Worm (Caenorhabditis elegans): Measurements from ENCODE around the gene ampd-1.

Gene ampd-1

ce11 chrII:5166738-5167137, 36.4 kb upstream of the ampd-1 start, which contains the start of gene srb-3:
Gene srb-3, minus strand, starts transcription at chrII:5166838.
- TF ChIP-seq lin-54 (GFP tag; optimal IDR thresholded peaks at IDR 0.05): no peak
- no peak for TF ChIP-seq F49E8.2 (tag; optimal IDR thresholded peaks at IDR 0.05; ENCODE audit: insufficient read depth)
- TF ChIP-seq ztf-3 (GFP tag; optimal IDR thresholded peaks at IDR 0.05): no peak
- TF ChIP-seq xnd-1 (tag; optimal IDR thresholded peaks at IDR 0.05): no peak
- no peak for TF ChIP-seq let-526 (GFP tag; IDR thresholded peaks at IDR 0.05)
- TF ChIP-seq hrde-1 (tag; optimal IDR thresholded peaks at IDR 0.05; ENCODE audit: borderline replicate concordance): no peak
- TF ChIP-seq rcor-1 (GFP tag; IDR thresholded peaks at IDR 0.05): no peak
- no peak for TF ChIP-seq madf-6 (GFP tag; IDR thresholded peaks at IDR 0.05)
- TF ChIP-seq F33H1.4 (GFP tag; IDR thresholded peaks at IDR 0.05): no peak
- no peak for TF ChIP-seq mel-28 (tag; optimal IDR thresholded peaks at IDR 0.05; ENCODE audit: borderline replicate concordance)
- no peak for TF ChIP-seq pha-4 (tag; optimal IDR thresholded peaks at IDR 0.05)
- no peak for TF ChIP-seq dpff-1 (tag; optimal IDR thresholded peaks at IDR 0.05)
- no peak for TF ChIP-seq nhr-27 (tag; optimal IDR thresholded peaks at IDR 0.05)
- TF ChIP-seq zfh-2 (GFP tag; conservative IDR thresholded peaks at IDR 0.05): no peak
- TF ChIP-seq snpc-3.4 (tag; optimal IDR thresholded peaks at IDR 0.05): no peak

ce11 chrII:5170932-5171331, 32.2 kb upstream of the ampd-1 start, which contains the start of gene srb-1:
Gene srb-1, minus strand, starts transcription at chrII:5171032.
- TF ChIP-seq bed-1 (GFP tag; IDR thresholded peaks at IDR 0.05) (no peak), Y53G8AR.9 (GFP tag; conservative IDR thresholded peaks at IDR 0.05) (no peak), rec-8 (tag; optimal IDR thresholded peaks at IDR 0.05) (no peak), snpc-4 (GFP tag; optimal IDR thresholded peaks at IDR 0.05) (no peak), snpc-4 (tag; optimal IDR thresholded peaks at IDR 0.05) (no peak), snpc-1.1 (tag; optimal IDR thresholded peaks at IDR 0.05; ENCODE audit: insufficient read depth) (no peak), Y79H2A.3 (GFP tag; conservative IDR thresholded peaks at IDR 0.05) (no peak), sea-2 (GFP tag; IDR thresholded peaks at IDR 0.05) (no peak), lsy-27 (tag; optimal IDR thresholded peaks at IDR 0.05; ENCODE audit: borderline replicate concordance, insufficient read depth) (no peak), F57C9.4 (tag; optimal IDR thresholded peaks at IDR 0.05) (no peak), madf-8 (GFP tag; conservative IDR thresholded peaks at IDR 0.05) (no peak), madf-6 (GFP tag; IDR thresholded peaks at IDR 0.05) (no peak), dpff-1 (tag; optimal IDR thresholded peaks at IDR 0.05) (no peak), egl-44 (GFP tag; IDR thresholded peaks at IDR 0.05) (no peak), B0019.2 (GFP tag; conservative IDR thresholded peaks at IDR 0.05) (no peak), madf-3 (GFP tag; IDR thresholded peaks at IDR 0.05) (no peak), xnd-1 (tag; optimal IDR thresholded peaks at IDR 0.05) (no peak), nfya-2 (GFP tag; IDR thresholded peaks at IDR 0.05) (no peak), F55B11.4 (tag; optimal IDR thresholded peaks at IDR 0.05; ENCODE audit: borderline replicate concordance, insufficient read depth) (no peak), pha-4 (tag; optimal IDR thresholded peaks at IDR 0.05) (no peak)

ce11 chrII:5171610-5172009, 31.5 kb upstream of the ampd-1 start, which contains the start of gene C27D6.15:
Gene C27D6.15, plus strand, starts transcription at chrII:5171910.
- TF ChIP-seq mcd-1 (GFP tag; IDR thresholded peaks at IDR 0.05) (no peak), ztf-6 (GFP tag; IDR thresholded peaks at IDR 0.05) (no peak), nhr-80 (tag; optimal IDR thresholded peaks at IDR 0.05) (no peak), Y67H2A.10 (GFP tag; conservative IDR thresholded peaks at IDR 0.05) (no peak), lag-1 (GFP tag; IDR thresholded peaks at IDR 0.05) (no peak), hlh-26 (GFP tag; conservative IDR thresholded peaks at IDR 0.05) (no peak), K12H6.12 (tag; optimal IDR thresholded peaks at IDR 0.05) (no peak), snpc-3.4 (tag; optimal IDR thresholded peaks at IDR 0.05) (no peak), T26A5.8 (tag; optimal IDR thresholded peaks at IDR 0.05) (no peak), xnd-1 (tag; optimal IDR thresholded peaks at IDR 0.05) (no peak), hmg-20 (GFP tag; IDR thresholded peaks at IDR 0.05) (no peak), Y56A3A.18 (GFP tag; IDR thresholded peaks at IDR 0.05) (no peak), ceh-91 (GFP tag; IDR thresholded peaks at IDR 0.05) (no peak), ztf-18 (tag; optimal IDR thresholded peaks at IDR 0.05) (no peak), him-1 (tag; optimal IDR thresholded peaks at IDR 0.05) (no peak), tbx-9 (tag; optimal IDR thresholded peaks at IDR 0.05; ENCODE audit: borderline replicate concordance) (no peak)
